Fruit fly (Drosophila melanogaster): ENCODE results near the gene Eig71Ee.
A peak's percentile ranks its signal among the peaks of the same experiment; 100 is the strongest.

Eig71Ee gene

DNA sequence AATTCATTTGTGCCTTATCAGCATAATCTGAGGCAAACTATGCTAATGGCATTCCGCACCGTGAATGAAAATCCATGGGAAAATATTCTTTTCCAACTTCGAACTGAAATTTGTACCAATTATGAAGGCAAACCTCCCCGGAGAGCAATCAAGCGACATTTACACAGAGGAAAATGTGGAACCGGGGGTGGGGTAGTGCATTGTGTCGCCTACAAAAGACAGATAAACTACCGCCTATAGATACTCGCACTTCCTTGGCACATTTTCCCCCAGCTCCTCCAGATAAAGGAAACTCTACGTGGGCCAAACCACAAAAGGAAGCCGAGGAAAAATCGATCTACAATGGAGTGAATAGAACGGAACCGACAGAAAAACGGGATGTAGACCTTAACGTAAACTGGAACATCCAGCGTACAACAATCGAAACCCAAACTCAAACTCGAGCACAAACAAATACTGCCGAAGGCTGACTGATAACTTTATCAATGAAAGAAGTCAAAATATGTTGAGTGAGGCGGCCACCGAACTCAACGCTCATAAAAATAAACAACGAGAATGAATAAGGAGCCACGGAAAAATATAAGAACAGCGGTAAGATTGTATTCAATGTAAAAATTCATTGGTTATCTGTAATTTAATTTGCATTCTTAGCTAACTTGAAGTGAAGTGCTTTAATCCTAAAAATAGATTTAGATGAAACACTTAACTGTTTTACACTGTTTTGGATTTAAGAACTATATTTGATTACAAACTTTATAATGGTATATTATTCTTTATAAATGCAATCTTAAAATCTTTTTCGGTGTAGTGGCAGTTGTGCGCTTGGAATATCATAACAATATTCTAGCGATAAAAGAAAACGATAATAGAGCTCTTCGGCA lies 35.1 kb upstream of the Eig71Ee start:
- TF ChIP-seq Pif1A (GFP tag; optimal IDR thresholded peaks at IDR 0.05) = no peak
- TF ChIP-seq EcR (GFP tag; optimal IDR thresholded peaks at IDR 0.05) = peak; percentile 39

DNA sequence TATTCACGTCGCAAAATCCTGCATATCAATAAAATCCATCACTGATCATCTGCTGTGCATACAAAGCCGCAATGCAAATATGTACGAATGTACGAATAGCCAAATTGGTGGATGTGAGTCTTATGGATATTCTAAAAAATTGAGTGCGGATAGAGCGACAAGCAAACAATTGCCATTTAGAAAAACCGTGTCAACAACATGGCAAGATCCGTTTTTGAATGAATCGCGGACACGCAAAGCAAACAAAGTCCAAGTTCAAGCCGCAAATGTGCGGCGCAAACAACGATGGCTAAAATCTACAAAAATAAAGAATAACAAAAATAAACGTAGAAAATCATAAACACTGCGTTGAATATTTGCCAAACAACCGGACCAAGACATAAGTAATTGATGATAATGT lies 33.7 kb upstream of the Eig71Ee start:
- TF ChIP-seq EcR (GFP tag; optimal IDR thresholded peaks at IDR 0.05) (no peak), CG8301 (tag; optimal IDR thresholded peaks at IDR 0.05) (no peak), D1 (tag; optimal IDR thresholded peaks at IDR 0.05) (no peak), fd96Ca (GFP tag; IDR thresholded peaks at IDR 0.05) (no peak), CG9948 (tag; optimal IDR thresholded peaks at IDR 0.05) (no peak), Snoo (tag; optimal IDR thresholded peaks at IDR 0.05) (no peak), CG34367 (tag; optimal IDR thresholded peaks at IDR 0.05) (no peak), gl (tag; optimal IDR thresholded peaks at IDR 0.05) (no peak), CG8159 (tag; optimal IDR thresholded peaks at IDR 0.05) (no peak), CG13204 (GFP tag; optimal IDR thresholded peaks at IDR 0.05) (no peak), CG12605 (GFP tag; IDR thresholded peaks at IDR 0.05) (no peak), CG17806 (tag; optimal IDR thresholded peaks at IDR 0.05) (no peak), CG15710 (tag; optimal IDR thresholded peaks at IDR 0.05) (no peak), Pif1A (GFP tag; optimal IDR thresholded peaks at IDR 0.05) (no peak), Pif1B (GFP tag; optimal IDR thresholded peaks at IDR 0.05) (no peak), CG10348 (GFP tag; IDR thresholded peaks at IDR 0.05) (no peak), rn (GFP tag; IDR thresholded peaks at IDR 0.05) (no peak), CG14655 (GFP tag; optimal IDR thresholded peaks at IDR 0.05) (no peak), CG4496 (GFP tag; IDR thresholded peaks at IDR 0.05) (no peak)

DNA sequence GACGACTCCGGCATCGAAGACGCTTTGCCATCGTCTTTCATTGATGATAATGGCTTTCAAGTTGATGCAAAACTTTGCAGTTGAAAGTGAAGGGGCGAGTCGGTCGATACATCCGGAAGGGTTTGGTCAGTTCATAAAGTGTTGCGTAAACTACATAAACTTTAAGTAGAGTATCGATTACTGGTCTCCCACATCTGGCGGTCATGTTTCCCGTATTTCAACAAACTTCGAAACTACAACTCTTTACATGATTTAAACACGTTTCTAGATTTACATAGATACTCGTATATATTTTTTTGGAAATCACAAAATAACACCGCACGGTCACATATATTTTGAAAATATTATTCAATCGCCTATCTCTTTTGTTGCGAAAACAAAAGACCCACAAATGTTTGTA lies 32.0 kb upstream of the Eig71Ee start, which contains the start of gene CG34452:
CG34452 (minus strand) TSS at position 101 of the 400 bp plus-strand sequence.
- TF ChIP-seq CG8301 (tag; optimal IDR thresholded peaks at IDR 0.05) (no peak), CG15710 (tag; optimal IDR thresholded peaks at IDR 0.05) (no peak), Snoo (tag; optimal IDR thresholded peaks at IDR 0.05) (no peak), CG8159 (tag; optimal IDR thresholded peaks at IDR 0.05) (no peak), Ets98B (GFP tag; IDR thresholded peaks at IDR 0.05) (no peak), rn (GFP tag; IDR thresholded peaks at IDR 0.05) (no peak), D1 (tag; optimal IDR thresholded peaks at IDR 0.05) (no peak), CG17806 (tag; optimal IDR thresholded peaks at IDR 0.05) (no peak), CG12605 (GFP tag; IDR thresholded peaks at IDR 0.05) (no peak), EcR (GFP tag; optimal IDR thresholded peaks at IDR 0.05) (no peak), CG9948 (tag; optimal IDR thresholded peaks at IDR 0.05) (no peak), CG13204 (GFP tag; optimal IDR thresholded peaks at IDR 0.05) (no peak), Pif1B (GFP tag; optimal IDR thresholded peaks at IDR 0.05) (no peak), gl (tag; optimal IDR thresholded peaks at IDR 0.05) (no peak), CG14655 (GFP tag; optimal IDR thresholded peaks at IDR 0.05) (no peak), CG4496 (GFP tag; IDR thresholded peaks at IDR 0.05) (no peak), Pif1A (GFP tag; optimal IDR thresholded peaks at IDR 0.05) (no peak), CG32121 (GFP tag; IDR thresholded peaks at IDR 0.05) (no peak), CG10348 (GFP tag; IDR thresholded peaks at IDR 0.05) (no peak), CG34367 (tag; optimal IDR thresholded peaks at IDR 0.05) (no peak)

DNA sequence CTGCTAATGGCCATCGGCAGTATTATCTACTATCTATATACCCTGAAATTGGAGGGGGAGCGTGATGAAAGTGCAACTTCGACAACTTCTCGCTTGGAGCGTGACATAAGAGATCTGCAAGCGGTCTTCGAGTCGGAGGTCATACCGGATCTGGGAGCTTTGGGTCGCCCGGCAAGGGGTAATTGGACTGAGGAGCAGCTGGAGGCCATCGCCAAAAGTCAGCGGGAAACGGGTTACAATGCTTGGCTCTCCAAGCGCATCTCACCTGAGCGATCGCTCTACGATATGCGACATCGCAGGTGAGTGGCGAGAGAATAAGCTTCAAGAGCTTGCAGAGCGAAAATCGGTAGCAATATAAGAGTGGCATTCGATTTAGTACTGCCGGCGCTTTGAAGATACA lies 28.2 kb upstream of the Eig71Ee start:
- no peak for TF ChIP-seq CG17806 (tag; optimal IDR thresholded peaks at IDR 0.05)
- peak; percentile 51 for TF ChIP-seq CG13204 (GFP tag; optimal IDR thresholded peaks at IDR 0.05)

DNA sequence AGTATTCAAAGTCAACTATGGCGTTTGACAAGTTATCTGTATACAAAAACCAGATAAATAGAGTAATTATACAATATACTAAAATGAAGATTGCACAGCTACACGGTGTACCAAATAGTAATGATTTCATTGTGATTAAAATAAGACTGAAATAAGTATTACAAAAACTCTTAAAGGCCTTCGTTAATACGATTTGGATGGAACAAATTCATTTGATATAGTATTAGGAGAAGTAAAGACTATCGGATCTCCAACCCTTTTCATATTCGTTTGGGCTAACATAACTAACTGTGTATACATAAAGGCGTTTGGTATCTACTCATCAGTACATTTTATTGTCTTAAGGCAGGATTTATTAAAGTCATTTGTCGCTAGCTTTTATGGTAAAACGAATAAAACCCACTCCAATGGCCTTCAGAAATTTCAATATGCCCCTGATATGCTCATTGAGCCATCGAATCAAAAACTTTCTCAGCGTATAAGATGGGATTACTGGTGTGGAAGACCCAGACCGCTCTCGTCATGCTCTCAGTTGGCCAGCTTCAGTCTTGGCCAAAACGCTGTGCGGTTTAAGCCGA lies 27.6 kb upstream of the Eig71Ee start, which contains the start of the genes CG7579 and Pgant8:
CG7579 (minus strand) TSS at position 101 of the 578 bp plus-strand sequence.
Pgant8 (plus strand) TSS at position 528 of the 578 bp plus-strand sequence.
- TF ChIP-seq CG13204 (GFP tag; optimal IDR thresholded peaks at IDR 0.05) (no peak), CG8159 (tag; optimal IDR thresholded peaks at IDR 0.05) (no peak), CG10348 (GFP tag; IDR thresholded peaks at IDR 0.05) (no peak), fd96Ca (GFP tag; IDR thresholded peaks at IDR 0.05) (no peak), rn (GFP tag; IDR thresholded peaks at IDR 0.05) (no peak), CG8301 (tag; optimal IDR thresholded peaks at IDR 0.05) (no peak), CG4496 (GFP tag; IDR thresholded peaks at IDR 0.05) (no peak), Snoo (tag; optimal IDR thresholded peaks at IDR 0.05) (no peak)

DNA sequence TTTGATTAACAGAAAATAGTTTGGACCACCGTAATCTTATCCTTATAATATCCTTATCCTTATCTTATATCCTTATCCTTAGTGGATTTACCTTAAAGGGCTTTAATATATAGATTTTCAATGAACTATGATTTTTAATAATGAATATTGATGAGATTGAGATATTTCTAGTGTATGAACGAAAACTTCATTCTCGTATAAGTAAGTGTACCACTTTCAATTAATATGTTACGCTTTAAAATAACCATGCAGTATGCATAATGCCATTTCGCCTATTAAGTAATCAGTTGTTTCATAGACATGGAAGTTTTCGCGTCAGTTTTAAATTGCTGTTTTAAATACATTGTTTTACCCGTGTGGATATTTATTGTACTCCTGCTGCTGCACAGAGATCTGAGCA lies 23.6 kb upstream of the Eig71Ee start, which contains the start of gene CG7304:
CG7304 (plus strand) TSS at position 301 of the 400 bp plus-strand sequence.
- TF ChIP-seq gl (tag; optimal IDR thresholded peaks at IDR 0.05) (no peak), CG32121 (GFP tag; IDR thresholded peaks at IDR 0.05) (no peak), CG8159 (tag; optimal IDR thresholded peaks at IDR 0.05) (no peak), CG15710 (tag; optimal IDR thresholded peaks at IDR 0.05) (no peak), CG8301 (tag; optimal IDR thresholded peaks at IDR 0.05) (no peak), CG12605 (GFP tag; IDR thresholded peaks at IDR 0.05) (no peak), CG10348 (GFP tag; IDR thresholded peaks at IDR 0.05) (no peak), CG4496 (GFP tag; IDR thresholded peaks at IDR 0.05) (no peak), Ets98B (GFP tag; IDR thresholded peaks at IDR 0.05) (no peak), EcR (GFP tag; optimal IDR thresholded peaks at IDR 0.05) (no peak), rn (GFP tag; IDR thresholded peaks at IDR 0.05) (no peak), CG9948 (tag; optimal IDR thresholded peaks at IDR 0.05) (no peak), CG34367 (tag; optimal IDR thresholded peaks at IDR 0.05) (no peak), CG14655 (GFP tag; optimal IDR thresholded peaks at IDR 0.05) (no peak)
